Fruit fly (Drosophila melanogaster) whole organism, pupa: ENCODE results near the gene X11Lbeta.

Experiments
- CG14655 ChIP-seq: fragments of 200-800 bp; sonication (Bioruptor generic); optimal IDR thresholded peaks from 3 replicates; lab custom pipeline; 2017; ENCODE audit warnings: mild to moderate bottlenecking, missing biosample characterization, missing genetic modification reagents, missing genetic modification characterization
- CG8301 ChIP-seq: fragments of 200-800 bp; sonication (Bioruptor generic); optimal IDR thresholded peaks from 2 replicates; lab custom pipeline; 2018; ENCODE audit warnings: missing biosample characterization, mild to moderate bottlenecking, missing genetic modification characterization
- CG9948 ChIP-seq: fragments of 200-800 bp; sonication (Bioruptor generic); optimal IDR thresholded peaks from 2 replicates; lab custom pipeline; 2018; ENCODE audit warnings: missing biosample characterization, mild to moderate bottlenecking, missing genetic modification characterization, moderate library complexity
- Pif1A ChIP-seq: fragments of 200-800 bp; sonication (Bioruptor generic); optimal IDR thresholded peaks from 3 replicates; lab custom pipeline; 2016; ENCODE audit warnings: missing biosample characterization, missing genetic modification characterization

- peak; percentile 37 for TF ChIP-seq Pif1A (GFP tag; lab: Kevin White, UChicago)
- TF ChIP-seq CG14655 = peak; percentile 53
- TF ChIP-seq CG9948 (tag; lab: Kevin White, UChicago) = peak; percentile 55
- peak; percentile 39 for TF ChIP-seq CG8301 (tag; lab: Kevin White, UChicago)
These were observed 7.2 kb upstream of the X11Lbeta start, which contains the start of gene CG43347 for dm6 chrX:10620144-10621005.
